Fruit fly (Drosophila melanogaster) whole organism, wandering third instar larva: Measurements from ENCODE around the gene Nprl2.

Experiments
- HLH106 ChIP-seq: fragments of 200-800 bp; optimal IDR thresholded peaks from 3 replicates; lab custom pipeline; 2019; ENCODE audit warnings: missing biosample characterization, mild to moderate bottlenecking, missing genetic modification characterization, moderate library complexity
- Hr78 ChIP-seq: fragments of >200 bp; optimal IDR thresholded peaks from 2 replicates; lab custom pipeline; 2017; ENCODE audit warnings: missing biosample characterization, missing genetic modification characterization
- Myc ChIP-seq: fragments of >200 bp; optimal IDR thresholded peaks from 2 replicates; lab custom pipeline; 2017
- Rel ChIP-seq, 2 experiments: fragments of 200-800 bp; sonication (Bioruptor generic) in 1 of 2; optimal IDR thresholded peaks; 2 replicates in 1 of 2; 3 replicates in 1 of 2; lab custom pipeline; 2016 to 2019; ENCODE audit warnings: mild to moderate bottlenecking in 2 of 2, missing biosample characterization in 2 of 2, missing genetic modification characterization in 2 of 2, moderate library complexity in 1 of 2
- Sp1 ChIP-seq: fragments of 200-800 bp; sonication (Bioruptor generic); optimal IDR thresholded peaks from 3 replicates; lab custom pipeline; 2019; ENCODE audit warnings: missing biosample characterization, mild to moderate bottlenecking, missing genetic modification characterization, moderate library complexity
- dsf ChIP-seq: sonication (Bioruptor generic); optimal IDR thresholded peaks from 2 replicates; lab custom pipeline; 2016; ENCODE audit warnings: missing biosample characterization, missing genetic modification characterization, borderline replicate concordance
- jim ChIP-seq: fragments of 175-275, 200-325 bp; sonication (Bioruptor generic); optimal IDR thresholded peaks from 2 replicates; lab custom pipeline; 2016; ENCODE audit warnings: missing biosample characterization, mild to moderate bottlenecking, missing genetic modification characterization
- lola ChIP-seq: fragments of >200 bp; optimal IDR thresholded peaks from 2 replicates; lab custom pipeline; 2017; ENCODE audit warnings: missing biosample characterization, missing genetic modification characterization
- pan ChIP-seq: fragments of >200 bp; optimal IDR thresholded peaks from 2 replicates; lab custom pipeline; 2017
- tai ChIP-seq: sonication (Bioruptor generic); optimal IDR thresholded peaks from 2 replicates; lab custom pipeline; 2016; ENCODE audit warnings: missing biosample characterization, missing genetic modification characterization
- usp ChIP-seq: fragments of >200 bp; optimal IDR thresholded peaks from 2 replicates; lab custom pipeline; 2017; ENCODE audit warnings: missing biosample characterization, missing genetic modification characterization

dm6 chrX:16836805-16837333 is 47.3 kb downstream of the Nprl2 start:
- no peak for TF ChIP-seq usp (GFP tag; lab: Kevin White, UChicago)
- TF ChIP-seq Myc (lab: Kevin White, UChicago) = no peak
- TF ChIP-seq Hr78 (GFP tag; lab: Kevin White, UChicago) = no peak
- no peak for TF ChIP-seq lola (GFP tag; lab: Kevin White, UChicago)
- no peak for TF ChIP-seq Rel (GFP tag; optimal IDR thresholded peaks at IDR 0.05; lab: Kevin White, UChicago)
- no peak for TF ChIP-seq Rel (tag; optimal IDR thresholded peaks at IDR 0.05; lab: Kevin White, UChicago)
- TF ChIP-seq HLH106 = no peak
- TF ChIP-seq dsf (GFP tag; lab: Kevin White, UChicago) = no peak
- TF ChIP-seq Sp1 (GFP tag; lab: Kevin White, UChicago) = no peak
- TF ChIP-seq tai (GFP tag; lab: Kevin White, UChicago) = no peak
- TF ChIP-seq jim = no peak
- no peak for TF ChIP-seq pan (lab: Kevin White, UChicago)
